Worm (Caenorhabditis elegans) whole organism, young adult: ENCODE data around the gene hmit-1.1.

ENCODE experiments used
- F37B4.10 ChIP-seq: fragments of 200-800 bp; sonication (Bioruptor generic); IDR thresholded peaks from 2 replicates; pipeline ENCODE4 v1.3.6; 2022; ENCODE audit warnings: missing genetic modification characterization, missing compliant biosample characterization
- F49E8.2 ChIP-seq: sonication (generic microtip); optimal IDR thresholded peaks from 3 replicates; lab custom pipeline; 2017; ENCODE audit warnings: missing genetic modification characterization, mild to moderate bottlenecking, missing compliant biosample characterization, antibody characterized with exemption, moderate library complexity; ENCODE audit not compliant: insufficient read depth
- F57A8.1 ChIP-seq: fragments of 200-800 bp; sonication (Bioruptor generic); optimal IDR thresholded peaks from 2 replicates; lab custom pipeline; 2018; ENCODE audit warnings: mild to moderate bottlenecking, missing genetic modification characterization, moderate library complexity, missing compliant biosample characterization
- K12H6.12 ChIP-seq: fragments of 200-800 bp; sonication (Bioruptor generic); optimal IDR thresholded peaks from 2 replicates; lab custom pipeline; 2018; ENCODE audit warnings: mild to moderate bottlenecking, missing genetic modification characterization, missing compliant biosample characterization
- ZK185.1 ChIP-seq: sonication (generic microtip); optimal IDR thresholded peaks from 2 replicates; lab custom pipeline; 2016; ENCODE audit warnings: mild to moderate bottlenecking, missing genetic modification characterization, missing compliant biosample characterization; ENCODE audit not compliant: poor library complexity, severe bottlenecking
- aptf-2 ChIP-seq: fragments of 200-800 bp; sonication (Bioruptor generic); conservative IDR thresholded peaks from 2 replicates; pipeline ENCODE4 v1.3.6; 2022; ENCODE audit warnings: missing genetic modification reagents, missing genetic modification characterization, missing compliant biosample characterization
- aptf-3 ChIP-seq: fragments of 200-800 bp; sonication (Bioruptor generic); IDR thresholded peaks from 2 replicates; pipeline ENCODE4 v1.3.6; 2022; ENCODE audit warnings: missing genetic modification characterization, missing compliant biosample characterization
- atf-7 ChIP-seq: sonication (generic microtip); optimal IDR thresholded peaks from 2 replicates; lab custom pipeline; 2017; ENCODE audit warnings: mild to moderate bottlenecking, missing genetic modification characterization, missing compliant biosample characterization
- attf-5 ChIP-seq: fragments of 200-800 bp; sonication (Bioruptor generic); optimal IDR thresholded peaks from 2 replicates; lab custom pipeline; 2018; ENCODE audit warnings: mild to moderate bottlenecking, missing genetic modification characterization, missing compliant biosample characterization
- ccch-3 ChIP-seq: fragments of 200-800 bp; sonication (Bioruptor generic); optimal IDR thresholded peaks from 2 replicates; lab custom pipeline; 2018; ENCODE audit warnings: mild to moderate bottlenecking, missing genetic modification characterization, missing compliant biosample characterization
- cebp-1 ChIP-seq, 2 experiments: fragments of 200-800 bp in 1 of 2; sonication (Bioruptor generic) in 1 of 2; sonication (generic microtip) in 1 of 2; IDR thresholded peaks in 1 of 2; optimal IDR thresholded peaks in 1 of 2; 2 replicates each; pipeline versions ENCODE4 v1.3.6 to Lab custom; 2017 to 2022; ENCODE audit warnings: missing compliant biosample characterization in 2 of 2, missing genetic modification characterization in 2 of 2, mild to moderate bottlenecking in 1 of 2, missing genetic modification reagents in 1 of 2, moderate library complexity in 1 of 2
- cebp-2 ChIP-seq: fragments of 200-800 bp; sonication (Bioruptor generic); IDR thresholded peaks from 2 replicates; pipeline ENCODE4 v1.3.6; 2022; ENCODE audit warnings: missing genetic modification characterization, missing compliant biosample characterization
- ceh-100 ChIP-seq: fragments of 200-800 bp; sonication (Bioruptor generic); IDR thresholded peaks from 2 replicates; pipeline ENCODE4 v1.3.6; 2022; ENCODE audit warnings: missing genetic modification reagents, missing genetic modification characterization, missing compliant biosample characterization
- ceh-58 ChIP-seq: fragments of 200-800 bp; sonication (Bioruptor generic); IDR thresholded peaks from 2 replicates; pipeline ENCODE4 v1.3.6; 2022; ENCODE audit warnings: missing genetic modification characterization, missing compliant biosample characterization
- ceh-91 ChIP-seq: fragments of 200-800 bp; sonication (Bioruptor generic); IDR thresholded peaks from 2 replicates; pipeline ENCODE4 v1.3.6; 2022; ENCODE audit warnings: missing genetic modification reagents, missing genetic modification characterization, missing compliant biosample characterization
- hlh-12 ChIP-seq: sonication (generic microtip); optimal IDR thresholded peaks from 2 replicates; lab custom pipeline; 2016; ENCODE audit warnings: missing genetic modification characterization, missing compliant biosample characterization
- hlh-26 ChIP-seq: fragments of 200-800 bp; sonication (Bioruptor generic); conservative IDR thresholded peaks from 2 replicates; pipeline ENCODE4 v1.3.6; 2022; ENCODE audit warnings: missing genetic modification reagents, missing genetic modification characterization, missing compliant biosample characterization
- lag-1 ChIP-seq: fragments of 200-800 bp; sonication (Bioruptor generic); IDR thresholded peaks from 2 replicates; pipeline ENCODE4 v1.3.6; 2022; ENCODE audit warnings: missing genetic modification reagents, missing genetic modification characterization, missing compliant biosample characterization
- lin-40 ChIP-seq: sonication (generic microtip); optimal IDR thresholded peaks from 2 replicates; lab custom pipeline; 2016; ENCODE audit warnings: missing genetic modification characterization, mild to moderate bottlenecking, missing compliant biosample characterization, missing genotype, missing genetic modification reagents
- lin-54 ChIP-seq: fragments of 200-800 bp; sonication (Bioruptor generic); optimal IDR thresholded peaks from 2 replicates; lab custom pipeline; 2018; ENCODE audit warnings: mild to moderate bottlenecking, missing genetic modification characterization, missing compliant biosample characterization
- madf-10 ChIP-seq: sonication (generic microtip); optimal IDR thresholded peaks from 2 replicates; lab custom pipeline; 2016; ENCODE audit warnings: mild to moderate bottlenecking, missing genetic modification characterization, missing compliant biosample characterization
- madf-3 ChIP-seq: fragments of 200-800 bp; sonication (Bioruptor generic); IDR thresholded peaks from 2 replicates; pipeline ENCODE4 v1.3.6; 2022; ENCODE audit warnings: missing genetic modification reagents, missing genetic modification characterization, missing compliant biosample characterization
- mcd-1 ChIP-seq: fragments of 200-800 bp; sonication (Bioruptor generic); IDR thresholded peaks from 2 replicates; pipeline ENCODE4 v1.3.6; 2022; ENCODE audit warnings: missing genetic modification reagents, missing genetic modification characterization, missing compliant biosample characterization
- mes-4 ChIP-seq: sonication (generic microtip); optimal IDR thresholded peaks from 2 replicates; lab custom pipeline; 2016; ENCODE audit warnings: missing genotype, missing genetic modification characterization, missing compliant biosample characterization
- nfya-2 ChIP-seq: fragments of 200-800 bp; sonication (Bioruptor generic); IDR thresholded peaks from 2 replicates; pipeline ENCODE4 v1.3.6; 2022; ENCODE audit warnings: missing genetic modification reagents, missing genetic modification characterization, missing compliant biosample characterization
- nhr-179 ChIP-seq: sonication (generic microtip); optimal IDR thresholded peaks from 2 replicates; lab custom pipeline; 2016; ENCODE audit warnings: mild to moderate bottlenecking, missing genetic modification characterization, missing compliant biosample characterization
- pbrm-1 ChIP-seq: fragments of 200-800 bp; sonication (Bioruptor generic); IDR thresholded peaks from 2 replicates; pipeline ENCODE4 v1.3.6; 2022; ENCODE audit warnings: missing genetic modification reagents, missing genetic modification characterization, missing compliant biosample characterization
- sea-2 ChIP-seq: fragments of 200-800 bp; sonication (Bioruptor generic); IDR thresholded peaks from 2 replicates; pipeline ENCODE4 v1.3.6; 2022; ENCODE audit warnings: missing genetic modification characterization, missing compliant biosample characterization
- sptf-2 ChIP-seq: fragments of 200-800 bp; sonication (Bioruptor generic); optimal IDR thresholded peaks from 2 replicates; lab custom pipeline; 2018; ENCODE audit warnings: mild to moderate bottlenecking, missing genetic modification characterization, missing compliant biosample characterization
- tbx-9 ChIP-seq: sonication (generic microtip); optimal IDR thresholded peaks from 2 replicates; lab custom pipeline; 2016; ENCODE audit warnings: borderline replicate concordance, missing genetic modification characterization, inconsistent platforms, missing compliant biosample characterization
- unc-130 ChIP-seq: sonication (generic microtip); optimal IDR thresholded peaks from 2 replicates; lab custom pipeline; 2016; ENCODE audit warnings: missing genetic modification reagents, missing genetic modification characterization, missing compliant biosample characterization
- ztf-22 ChIP-seq: fragments of 200-800 bp; sonication (Bioruptor generic); optimal IDR thresholded peaks from 2 replicates; lab custom pipeline; 2018; ENCODE audit warnings: mild to moderate bottlenecking, missing genetic modification characterization, moderate library complexity, missing compliant biosample characterization
- ztf-3 ChIP-seq: fragments of 200-800 bp; sonication (Bioruptor generic); optimal IDR thresholded peaks from 2 replicates; lab custom pipeline; 2018; ENCODE audit warnings: mild to moderate bottlenecking, missing genetic modification characterization, missing compliant biosample characterization
- ztf-6 ChIP-seq: fragments of 200-800 bp; sonication (Bioruptor generic); IDR thresholded peaks from 2 replicates; pipeline ENCODE4 v1.3.6; 2022; ENCODE audit warnings: missing genetic modification reagents, missing genetic modification characterization, missing compliant biosample characterization

The hmit-1.1 gene

DNA sequence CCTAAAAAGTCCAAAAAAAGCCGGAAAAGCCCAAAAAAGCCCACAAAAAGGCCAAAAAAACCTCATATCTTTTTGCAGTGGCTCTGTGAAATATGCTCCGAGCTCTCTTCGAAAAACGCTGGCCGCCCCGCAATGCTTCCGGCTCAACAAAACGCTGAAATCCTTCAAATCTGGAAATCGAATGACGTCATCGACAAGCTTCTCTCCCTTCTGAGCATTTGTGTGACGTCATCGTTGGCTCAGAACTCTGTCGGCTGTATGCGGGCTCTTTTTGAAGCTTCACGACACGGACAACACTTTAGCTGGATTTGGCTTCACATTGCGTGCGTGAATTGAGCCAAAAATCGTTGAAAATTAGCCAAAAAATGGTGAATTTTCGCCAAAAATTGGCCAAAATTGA lies 19.4 kb downstream of the hmit-1.1 start:
- TF ChIP-seq cebp-1 (GFP tag; IDR thresholded peaks at IDR 0.05; lab: Robert Waterston, UW), result no peak
- no peak for TF ChIP-seq cebp-1 (tag; optimal IDR thresholded peaks at IDR 0.05; lab: Kevin White, UChicago)
- TF ChIP-seq sea-2 (GFP tag; lab: Robert Waterston, UW), result no peak
- TF ChIP-seq mcd-1 (GFP tag; lab: Robert Waterston, UW), result no peak
- TF ChIP-seq unc-130 (GFP tag; lab: Kevin White, UChicago), result no peak
- no peak for TF ChIP-seq ztf-6
- no peak for TF ChIP-seq mes-4 (tag; lab: Kevin White, UChicago)
- TF ChIP-seq ceh-91 (GFP tag; lab: Robert Waterston, UW), result no peak
- TF ChIP-seq ceh-58 (GFP tag; lab: Robert Waterston, UW), result no peak
- TF ChIP-seq F49E8.2 (tag; lab: Kevin White, UChicago), result no peak
- TF ChIP-seq attf-5 (GFP tag; lab: Kevin White, UChicago), result no peak
- no peak for TF ChIP-seq lin-40 (tag; lab: Kevin White, UChicago)
- no peak for TF ChIP-seq hlh-26 (GFP tag; lab: Robert Waterston, UW)
- no peak for TF ChIP-seq aptf-2 (GFP tag; lab: Robert Waterston, UW)
- no peak for TF ChIP-seq atf-7 (tag; lab: Kevin White, UChicago)
- TF ChIP-seq ztf-22 (GFP tag; lab: Kevin White, UChicago), result no peak
- TF ChIP-seq pbrm-1, result no peak
- TF ChIP-seq nhr-179 (tag; lab: Kevin White, UChicago), result no peak
- TF ChIP-seq nfya-2 (GFP tag; lab: Robert Waterston, UW), result no peak
- TF ChIP-seq ccch-3 (GFP tag; lab: Kevin White, UChicago), result no peak
- no peak for TF ChIP-seq sptf-2 (GFP tag; lab: Kevin White, UChicago)

DNA sequence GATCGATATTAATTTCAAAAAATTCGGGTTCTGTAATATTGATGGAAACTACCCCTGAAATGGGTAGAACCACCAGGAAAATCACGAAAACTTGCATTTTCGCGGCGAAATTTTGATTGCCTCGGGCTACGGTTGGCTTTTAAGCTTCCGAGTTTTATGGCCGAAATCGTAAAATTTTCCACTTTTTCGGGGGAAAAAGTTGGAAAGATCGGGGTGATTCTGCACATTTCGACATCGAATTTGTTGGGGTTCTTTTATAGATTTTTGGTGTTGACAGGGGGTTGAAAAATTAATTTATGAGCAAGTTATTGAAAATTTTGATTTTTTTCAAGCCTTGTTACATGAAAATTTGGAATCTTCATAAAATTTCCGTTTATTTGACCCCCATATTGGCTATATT lies 37.2 kb downstream of the hmit-1.1 start, which contains the start of gene Y51A2D.8:
TSS of gene Y51A2D.8 (minus strand) at position 101 of the 400 bp plus-strand sequence.
- TF ChIP-seq ztf-3 (GFP tag; lab: Kevin White, UChicago) (no peak), ZK185.1 (no peak), ccch-3 (GFP tag; lab: Kevin White, UChicago) (no peak), cebp-2 (GFP tag; lab: Robert Waterston, UW) (no peak), lin-54 (GFP tag; lab: Kevin White, UChicago) (no peak), lag-1 (GFP tag; lab: Robert Waterston, UW) (no peak), aptf-3 (GFP tag; lab: Robert Waterston, UW) (no peak), ceh-100 (GFP tag; lab: Robert Waterston, UW) (no peak), ceh-58 (GFP tag; lab: Robert Waterston, UW) (no peak), F57A8.1 (GFP tag; lab: Kevin White, UChicago) (no peak), tbx-9 (tag; lab: Kevin White, UChicago) (no peak), madf-10 (tag; lab: Kevin White, UChicago) (no peak)
- TF ChIP-seq, all 124 proteins: peak for 0

DNA sequence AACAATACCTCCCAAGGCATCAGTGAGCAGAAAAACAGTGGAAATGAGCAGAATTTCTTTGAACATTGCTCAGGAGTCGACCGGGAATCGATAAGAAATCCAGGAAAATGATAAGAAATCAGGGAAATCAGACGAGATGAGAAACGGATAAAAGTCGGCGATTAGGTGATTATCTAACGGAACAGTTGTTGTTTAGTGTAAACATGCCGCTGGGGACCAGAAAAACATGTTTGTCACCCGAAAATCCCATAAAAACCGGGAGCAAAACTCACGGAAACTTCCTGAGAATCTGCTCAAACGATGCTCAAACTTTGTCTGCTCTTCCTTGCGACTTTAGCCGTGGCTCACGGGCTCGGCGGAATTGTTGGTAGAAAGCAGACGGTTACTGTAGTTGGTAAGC lies 39.9 kb downstream of the hmit-1.1 start, which contains the start of the genes ttr-24 and ttr-25:
TSS of gene ttr-24 (minus strand) at position 156 of the 400 bp plus-strand sequence.
TSS of gene ttr-25 (plus strand) at position 227 of the 400 bp plus-strand sequence.
- TF ChIP-seq K12H6.12, result peak; percentile 8
- TF ChIP-seq F37B4.10, result no peak
- TF ChIP-seq, all 124 proteins: peak for 1

DNA sequence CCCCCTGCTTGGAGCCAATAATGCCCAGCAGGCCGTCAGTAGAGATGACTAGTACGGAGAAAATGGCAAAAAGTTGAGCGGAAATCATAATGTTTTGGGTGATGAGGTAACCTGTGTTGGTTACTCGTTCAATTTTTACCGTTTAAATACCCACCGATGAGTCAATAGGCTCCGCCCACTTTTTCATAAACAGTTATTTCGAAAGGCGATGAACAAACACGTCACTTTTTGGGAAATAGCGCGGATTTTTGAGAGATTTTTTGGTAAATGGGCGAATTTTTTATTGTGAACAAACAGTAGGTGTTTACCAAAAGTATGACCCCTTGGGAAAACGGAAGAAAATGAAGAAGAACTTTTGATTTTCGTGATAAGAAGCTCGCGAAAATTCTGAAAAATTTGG lies 43.6 kb downstream of the hmit-1.1 start, which contains the start of gene ttr-26:
TSS of gene ttr-26 (minus strand) at position 101 of the 400 bp plus-strand sequence.
- TF ChIP-seq sea-2 (GFP tag; lab: Robert Waterston, UW), result no peak
- no peak for TF ChIP-seq madf-3
- TF ChIP-seq hlh-12 (tag; lab: Kevin White, UChicago), result no peak
- TF ChIP-seq ztf-22 (GFP tag; lab: Kevin White, UChicago), result no peak
